Worm (Caenorhabditis elegans) whole organism, L2 larva: Measurements from ENCODE around the gene F59B10.2.
"Not testable (repeated sequence)": the region's sequence is repeated elsewhere in the genome, so short reads cannot be mapped to it uniquely, and the experiment has no call there.

Experiments
- F13H6.1 ChIP-seq: sonication (generic microtip); optimal IDR thresholded peaks from 2 replicates; lab custom pipeline; 2016; ENCODE audit warnings: missing genetic modification characterization, missing compliant biosample characterization
- R02D3.7 ChIP-seq: fragments of 150-350 bp; optimal IDR thresholded peaks from 2 replicates; lab custom pipeline; 2014; ENCODE audit warnings: missing biosample characterization, missing genetic modification characterization
- aly-2 ChIP-seq: fragments of 150-350 bp; optimal IDR thresholded peaks from 2 replicates; lab custom pipeline; 2014; ENCODE audit warnings: missing biosample characterization, missing genetic modification characterization
- ama-1 ChIP-seq: fragments of 150-350 bp; optimal IDR thresholded peaks from 2 replicates; lab custom pipeline; 2018; ENCODE audit warnings: inconsistent platforms
- crh-2 ChIP-seq: sonication (generic microtip); optimal IDR thresholded peaks from 2 replicates; lab custom pipeline; 2017; ENCODE audit warnings: missing biosample characterization, missing genetic modification characterization
- egl-27 ChIP-seq: sonication (generic microtip); optimal IDR thresholded peaks from 3 replicates; lab custom pipeline; 2017; ENCODE audit warnings: missing biosample characterization, missing genetic modification reagents, missing genetic modification characterization
- elt-1 ChIP-seq: fragments of 150-350 bp; optimal IDR thresholded peaks from 2 replicates; lab custom pipeline; 2014; ENCODE audit warnings: missing biosample characterization, missing genetic modification characterization
- elt-3 ChIP-seq: sonication (generic microtip); optimal IDR thresholded peaks from 2 replicates; lab custom pipeline; 2017; ENCODE audit warnings: missing biosample characterization, missing genetic modification characterization
- fos-1 ChIP-seq: fragments of 150-350 bp; optimal IDR thresholded peaks from 2 replicates; lab custom pipeline; 2014; ENCODE audit warnings: missing biosample characterization, missing genetic modification characterization
- gmeb-1 ChIP-seq: fragments of 150-350 bp; optimal IDR thresholded peaks from 2 replicates; lab custom pipeline; 2014; ENCODE audit warnings: missing biosample characterization, missing genetic modification characterization
- lin-39 ChIP-seq: fragments of 150-350 bp; optimal IDR thresholded peaks from 2 replicates; lab custom pipeline; 2014; ENCODE audit warnings: missing biosample characterization, missing genetic modification reagents, missing genetic modification characterization
- lsy-2 ChIP-seq, 2 experiments: fragments of 150-350 bp in 1 of 2; sonication (generic microtip) in 1 of 2; optimal IDR thresholded peaks; 2 replicates each; lab custom pipeline; 2014 to 2017; ENCODE audit warnings: missing biosample characterization in 2 of 2, missing genetic modification characterization in 2 of 2
- mab-5 ChIP-seq: fragments of 150-350 bp; optimal IDR thresholded peaks from 2 replicates; lab custom pipeline; 2014; ENCODE audit warnings: missing biosample characterization, missing genetic modification characterization
- mbf-1 ChIP-seq: sonication (generic microtip); optimal IDR thresholded peaks from 2 replicates; lab custom pipeline; 2017; ENCODE audit warnings: missing biosample characterization, missing genetic modification characterization
- mdl-1 ChIP-seq, 2 experiments: fragments of 150-350 bp in 1 of 2; sonication (generic microtip) in 1 of 2; optimal IDR thresholded peaks; 2 replicates each; lab custom pipeline; 2017; ENCODE audit warnings: missing biosample characterization in 2 of 2, missing genetic modification characterization in 2 of 2
- nhr-10 ChIP-seq: sonication (generic microtip); optimal IDR thresholded peaks from 2 replicates; lab custom pipeline; 2017; ENCODE audit warnings: missing biosample characterization, missing genetic modification characterization
- nhr-11 ChIP-seq: fragments of 150-350 bp; optimal IDR thresholded peaks from 2 replicates; lab custom pipeline; 2014; ENCODE audit warnings: missing biosample characterization, missing genetic modification characterization
- nhr-129 ChIP-seq: fragments of 150-350 bp; optimal IDR thresholded peaks from 2 replicates; lab custom pipeline; 2014; ENCODE audit warnings: missing biosample characterization, missing genetic modification characterization
- nhr-21 ChIP-seq: fragments of 150-350 bp; optimal IDR thresholded peaks from 2 replicates; lab custom pipeline; 2014; ENCODE audit warnings: missing biosample characterization, missing genetic modification characterization
- nhr-23 ChIP-seq: fragments of 150-350 bp; optimal IDR thresholded peaks from 2 replicates; lab custom pipeline; 2014; ENCODE audit warnings: missing biosample characterization, missing genetic modification reagents, missing genetic modification characterization
- nhr-25 ChIP-seq: fragments of 150-350 bp; sonication (generic microtip); optimal IDR thresholded peaks from 3 replicates; lab custom pipeline; 2014; ENCODE audit warnings: missing biosample characterization, missing genetic modification characterization
- nhr-6 ChIP-seq: fragments of 150-350 bp; optimal IDR thresholded peaks from 2 replicates; lab custom pipeline; 2014; ENCODE audit warnings: missing biosample characterization, missing genetic modification characterization
- nhr-77 ChIP-seq: fragments of 150-350 bp; optimal IDR thresholded peaks from 2 replicates; lab custom pipeline; 2014; ENCODE audit warnings: missing biosample characterization, missing genetic modification characterization
- sem-4 ChIP-seq: fragments of 150-350 bp; optimal IDR thresholded peaks from 2 replicates; lab custom pipeline; 2014; ENCODE audit warnings: missing biosample characterization, missing genetic modification reagents, missing genetic modification characterization
- skn-1 ChIP-seq: sonication (generic microtip); optimal IDR thresholded peaks from 2 replicates; lab custom pipeline; 2017; ENCODE audit warnings: missing biosample characterization, missing genetic modification characterization
- sma-3 ChIP-seq: sonication (generic microtip); optimal IDR thresholded peaks from 2 replicates; lab custom pipeline; 2016; ENCODE audit warnings: missing genetic modification reagents, missing genetic modification characterization, missing compliant biosample characterization
- sma-9 ChIP-seq, 2 experiments: fragments of 150-350 bp in 1 of 2; sonication (generic microtip) in 1 of 2; optimal IDR thresholded peaks; 2 replicates each; lab custom pipeline; 2014 to 2016; ENCODE audit warnings: missing genetic modification characterization in 2 of 2, mild to moderate bottlenecking in 1 of 2, missing biosample characterization in 1 of 2, missing compliant biosample characterization in 1 of 2, missing genetic modification reagents in 1 of 2, moderate library complexity in 1 of 2
- unc-39 ChIP-seq: fragments of 150-350 bp; optimal IDR thresholded peaks from 2 replicates; lab custom pipeline; 2014; ENCODE audit warnings: missing biosample characterization, missing genetic modification characterization
- unc-55 ChIP-seq: fragments of 150-350 bp; sonication (generic microtip); optimal IDR thresholded peaks from 3 replicates; lab custom pipeline; 2014; ENCODE audit warnings: missing biosample characterization, missing genetic modification reagents, missing genetic modification characterization
- unc-62 ChIP-seq: fragments of 150-350 bp; optimal IDR thresholded peaks from 2 replicates; lab custom pipeline; 2014; ENCODE audit warnings: missing biosample characterization, missing genetic modification reagents, missing genetic modification characterization
- zag-1 ChIP-seq: fragments of 150-350 bp; optimal IDR thresholded peaks from 2 replicates; lab custom pipeline; 2014; ENCODE audit warnings: missing biosample characterization, missing genetic modification characterization
- ztf-1 ChIP-seq: fragments of 200-800 bp; sonication (Bioruptor generic); conservative IDR thresholded peaks from 2 replicates; pipeline ENCODE4 v1.3.6; 2022; ENCODE audit warnings: missing genetic modification characterization, missing compliant biosample characterization
- ztf-11 ChIP-seq: sonication (generic microtip); optimal IDR thresholded peaks from 2 replicates; lab custom pipeline; 2017; ENCODE audit warnings: missing biosample characterization, missing genetic modification characterization
- ztf-4 ChIP-seq: fragments of 150-350 bp; optimal IDR thresholded peaks from 2 replicates; lab custom pipeline; 2014; ENCODE audit warnings: missing biosample characterization, missing genetic modification characterization

The F59B10.2 gene

DNA sequence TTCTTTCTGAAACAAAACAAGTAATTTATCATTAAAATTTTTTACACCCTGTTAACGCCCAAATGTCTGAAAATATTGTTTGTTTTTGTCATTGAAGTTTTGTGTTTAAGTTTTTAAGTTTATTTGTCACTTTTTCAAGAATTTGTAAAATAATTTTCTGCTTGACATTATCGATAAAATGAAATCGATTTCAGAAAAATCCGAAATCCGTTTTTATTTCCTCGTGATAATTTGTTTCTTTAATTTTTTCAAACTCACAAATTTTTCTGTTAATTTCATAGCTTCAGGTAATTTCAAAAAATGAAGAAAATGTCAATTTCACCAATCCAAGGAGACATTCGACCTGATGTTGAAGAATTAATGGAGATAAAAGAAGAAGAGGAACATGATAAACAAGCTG lies 13.7 kb downstream of the F59B10.2 start, which contains the start of gene ZK666.12:
TSS of gene ZK666.12 (plus strand) at position 301 of the 400 bp plus-strand sequence.
- TF ChIP-seq nhr-129 (tag; lab: Kevin White, UChicago) (no peak), nhr-10 (tag; lab: Kevin White, UChicago) (no peak), nhr-21 (tag; lab: Kevin White, UChicago) (no peak), gmeb-1 (tag; lab: Kevin White, UChicago) (no peak)

DNA sequence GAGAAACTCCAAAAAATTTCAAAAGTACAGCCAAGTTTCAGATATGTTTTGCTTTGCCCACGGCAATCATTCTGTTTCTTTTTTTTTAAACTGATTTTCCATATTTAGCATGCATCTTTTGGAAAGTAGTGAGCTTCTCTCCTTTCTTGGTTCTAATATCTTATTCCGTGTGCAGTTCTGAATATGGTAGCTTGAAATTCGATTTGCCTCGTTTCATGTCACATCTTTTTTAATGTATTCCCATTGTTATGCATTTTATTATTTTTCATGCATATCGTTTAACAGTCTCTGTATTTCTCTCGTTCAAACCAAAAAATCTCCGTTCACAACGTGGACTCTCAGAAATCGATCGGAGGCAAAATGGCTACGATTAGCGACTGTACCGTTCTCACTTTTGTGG lies 15.2 kb downstream of the F59B10.2 start, which contains the start of gene ZK666.14:
TSS of gene ZK666.14 (plus strand) at position 301 of the 400 bp plus-strand sequence.
- TF ChIP-seq elt-3 (tag; lab: Kevin White, UChicago) (no peak), zag-1 (tag; lab: Kevin White, UChicago) (no peak), unc-62 (no peak), unc-39 (tag; lab: Kevin White, UChicago) (no peak), egl-27 (tag; lab: Kevin White, UChicago) (no peak), skn-1 (no peak)

DNA sequence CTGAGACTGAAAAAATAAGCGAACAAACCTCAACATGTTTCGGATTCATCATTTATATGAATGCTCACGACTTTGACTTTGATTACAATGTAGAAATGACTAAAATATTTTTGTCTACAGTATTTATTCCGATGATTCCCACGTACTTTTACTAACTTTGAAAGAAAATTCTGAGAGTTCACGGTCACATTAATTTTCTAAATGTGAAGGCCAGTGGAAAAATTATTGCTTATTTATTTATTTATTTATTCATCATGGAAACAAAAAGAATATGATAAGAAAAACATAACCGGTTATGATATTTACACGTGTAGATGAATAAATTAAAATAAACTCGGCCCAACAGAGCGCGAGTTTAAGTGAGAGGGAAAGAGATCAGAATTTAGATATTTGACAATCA lies 16.6 kb downstream of the F59B10.2 start, which contains the start of gene ZK666.8:
TSS of gene ZK666.8 (minus strand) at position 101 of the 400 bp plus-strand sequence.
- TF ChIP-seq egl-27 (tag; lab: Kevin White, UChicago); nhr-23; skn-1: not testable (repeated sequence)

DNA sequence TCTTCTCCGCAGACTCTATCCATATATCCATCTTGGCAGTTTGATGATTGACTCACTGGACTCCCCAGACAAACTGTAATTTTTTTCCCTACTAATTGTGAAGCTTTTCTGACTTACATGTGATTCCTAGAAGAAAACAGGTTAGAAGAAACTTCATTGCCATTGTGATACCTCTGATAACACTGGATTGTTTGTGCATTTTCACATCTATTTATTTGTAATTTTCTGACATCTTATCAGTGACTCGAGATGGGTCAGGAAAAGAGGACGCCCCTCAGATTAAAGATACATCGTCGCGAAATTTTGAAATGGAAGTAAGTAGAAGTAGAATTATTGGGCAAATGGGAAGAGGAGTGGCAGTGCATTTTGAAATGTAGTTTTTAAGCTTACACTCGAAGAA lies 19.3 kb downstream of the F59B10.2 start, which contains the start of gene clec-61:
TSS of gene clec-61 (minus strand) at position 209 of the 400 bp plus-strand sequence.
- TF ChIP-seq mab-5 (tag; lab: Kevin White, UChicago) (no peak), nhr-25 (no peak), ama-1 (no peak), unc-55 (GFP tag; lab: Kevin White, UChicago) (no peak), mbf-1 (tag; lab: Kevin White, UChicago) (no peak), sma-3 (no peak), nhr-77 (no peak), zag-1 (tag; lab: Kevin White, UChicago) (no peak), R02D3.7 (no peak), lsy-2 (tag; optimal IDR thresholded peaks at IDR 0.05; lab: Kevin White, UChicago) (no peak), nhr-11 (no peak), nhr-10 (tag; lab: Kevin White, UChicago) (no peak), elt-3 (tag; lab: Kevin White, UChicago) (no peak), ztf-4 (no peak), nhr-6 (no peak), crh-2 (tag; lab: Kevin White, UChicago) (no peak)

DNA sequence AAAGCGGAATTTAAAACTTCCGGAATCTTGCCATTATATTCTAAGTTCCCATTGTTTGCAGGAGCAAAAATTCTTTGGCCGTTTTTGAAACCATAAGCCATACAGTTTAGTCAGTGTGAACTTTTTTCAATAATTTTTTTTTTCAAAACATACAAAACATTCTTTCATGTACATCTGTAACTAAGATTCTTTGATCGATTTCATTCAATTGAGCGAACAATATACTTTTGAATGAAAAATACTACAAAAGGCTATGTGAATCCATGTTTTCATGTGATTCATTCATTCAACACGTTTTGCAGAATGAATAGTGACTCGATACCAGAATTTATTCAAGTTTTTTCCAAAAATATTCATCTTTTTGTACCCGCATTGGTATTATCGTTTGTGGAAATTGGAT lies 22.9 kb downstream of the F59B10.2 start, which contains the start of gene ZK666.15:
TSS of gene ZK666.15 (plus strand) at position 301 of the 400 bp plus-strand sequence.
- TF ChIP-seq ztf-1: no peak
- TF ChIP-seq nhr-21 (tag; lab: Kevin White, UChicago): no peak
- no peak for TF ChIP-seq elt-1 (tag; lab: Kevin White, UChicago)
- TF ChIP-seq unc-39 (tag; lab: Kevin White, UChicago): no peak
- no peak for TF ChIP-seq R02D3.7
- TF ChIP-seq nhr-10 (tag; lab: Kevin White, UChicago): no peak
- no peak for TF ChIP-seq lin-39 (tag; lab: Kevin White, UChicago)
- TF ChIP-seq zag-1 (tag; lab: Kevin White, UChicago): no peak
- TF ChIP-seq elt-3 (tag; lab: Kevin White, UChicago): no peak
- no peak for TF ChIP-seq mdl-1 (tag; optimal IDR thresholded peaks at IDR 0.05; lab: Kevin White, UChicago)
- no peak for TF ChIP-seq sma-9 (GFP tag; optimal IDR thresholded peaks at IDR 0.05; lab: Kevin White, UChicago)
- TF ChIP-seq sma-9 (tag; optimal IDR thresholded peaks at IDR 0.05; lab: Kevin White, UChicago): no peak
- TF ChIP-seq unc-55 (GFP tag; lab: Kevin White, UChicago): no peak
- TF ChIP-seq aly-2 (tag; lab: Kevin White, UChicago): no peak
- TF ChIP-seq nhr-77: no peak
- no peak for TF ChIP-seq sem-4 (tag; lab: Kevin White, UChicago)
- no peak for TF ChIP-seq ztf-4
- TF ChIP-seq F13H6.1: no peak

DNA sequence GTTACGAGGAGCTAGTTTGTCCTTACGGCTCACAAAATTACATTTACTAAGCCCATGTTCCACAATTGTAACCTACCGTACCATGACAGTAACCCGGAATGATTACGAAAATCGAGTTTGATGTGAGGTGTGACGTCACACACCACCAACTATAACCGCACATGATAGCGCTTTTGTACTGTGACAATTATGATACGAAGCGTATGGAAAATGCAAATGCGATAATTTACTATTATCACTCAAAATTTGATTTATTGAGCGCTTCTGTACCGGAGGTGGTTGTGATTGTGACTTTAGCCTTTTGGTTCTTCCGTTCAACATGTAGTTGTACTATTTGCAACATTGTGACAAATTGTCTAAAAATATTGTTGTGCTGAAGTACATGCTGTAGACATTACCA lies 24.0 kb downstream of the F59B10.2 start:
- TF ChIP-seq fos-1 (tag; lab: Kevin White, UChicago): peak; percentile 55
- no peak for TF ChIP-seq unc-62
- no peak for TF ChIP-seq ztf-11 (tag; lab: Kevin White, UChicago)
